Fruit fly (Drosophila melanogaster) whole organism, prepupa: ENCODE measurements around the gene Or85f.

ENCODE experiments used
- CG11762 ChIP-seq: fragments of 200-800 bp; sonication (Bioruptor generic); optimal IDR thresholded peaks from 3 replicates; lab custom pipeline; 2016; ENCODE audit warnings: missing biosample characterization, missing genetic modification characterization; ENCODE audit not compliant: insufficient read depth
- CG31627 ChIP-seq: fragments of 200-800 bp; sonication (Bioruptor generic); optimal IDR thresholded peaks from 3 replicates; lab custom pipeline; 2016; ENCODE audit warnings: missing biosample characterization, missing genetic modification characterization
- CG6163 ChIP-seq: fragments of 200-800 bp; sonication (Bioruptor generic); IDR thresholded peaks from 3 replicates; pipeline ENCODE4 v1.3.6; 2022; ENCODE audit warnings: missing biosample characterization, missing genetic modification characterization
- CG9139 ChIP-seq: fragments of 200-800 bp; sonication (Bioruptor generic); optimal IDR thresholded peaks from 3 replicates; lab custom pipeline; 2017; ENCODE audit warnings: missing biosample characterization, mild to moderate bottlenecking, missing genetic modification characterization
- Gug ChIP-seq: fragments of 200-800 bp; sonication (Bioruptor generic); IDR thresholded peaks from 2 replicates; pipeline ENCODE4 v1.3.6; 2022; ENCODE audit warnings: missing biosample characterization, missing genetic modification characterization
- Hr4 ChIP-seq: fragments of 200-800 bp; sonication (Bioruptor generic); optimal IDR thresholded peaks from 3 replicates; lab custom pipeline; 2016; ENCODE audit warnings: missing biosample characterization, missing genetic modification characterization
- OdsH ChIP-seq: fragments of 200-800 bp; sonication (Bioruptor generic); optimal IDR thresholded peaks from 3 replicates; lab custom pipeline; 2016; ENCODE audit warnings: missing biosample characterization, missing genetic modification characterization
- Smox ChIP-seq: fragments of 200-800 bp; sonication (Bioruptor generic); optimal IDR thresholded peaks from 3 replicates; lab custom pipeline; 2016; ENCODE audit warnings: missing biosample characterization, missing genetic modification characterization
- Sox102F ChIP-seq: fragments of 200-800 bp; sonication (Bioruptor generic); optimal IDR thresholded peaks from 2 replicates; lab custom pipeline; 2016; ENCODE audit warnings: missing biosample characterization, mild to moderate bottlenecking, missing genetic modification characterization
- Sox15 ChIP-seq: fragments of 200-800 bp; sonication (Bioruptor generic); optimal IDR thresholded peaks from 3 replicates; lab custom pipeline; 2016; ENCODE audit warnings: missing biosample characterization, missing genetic modification characterization
- acj6 ChIP-seq: fragments of 200-800 bp; sonication (Bioruptor generic); optimal IDR thresholded peaks from 3 replicates; lab custom pipeline; 2016; ENCODE audit warnings: missing biosample characterization, missing genetic modification characterization
- pdm3 ChIP-seq: fragments of 200-800 bp; sonication (Bioruptor generic); optimal IDR thresholded peaks from 3 replicates; lab custom pipeline; 2016; ENCODE audit warnings: missing biosample characterization, missing genetic modification characterization
- topi ChIP-seq: fragments of 200-800 bp; sonication (Bioruptor generic); optimal IDR thresholded peaks from 3 replicates; lab custom pipeline; 2016; ENCODE audit warnings: missing biosample characterization, missing genetic modification characterization

DNA sequence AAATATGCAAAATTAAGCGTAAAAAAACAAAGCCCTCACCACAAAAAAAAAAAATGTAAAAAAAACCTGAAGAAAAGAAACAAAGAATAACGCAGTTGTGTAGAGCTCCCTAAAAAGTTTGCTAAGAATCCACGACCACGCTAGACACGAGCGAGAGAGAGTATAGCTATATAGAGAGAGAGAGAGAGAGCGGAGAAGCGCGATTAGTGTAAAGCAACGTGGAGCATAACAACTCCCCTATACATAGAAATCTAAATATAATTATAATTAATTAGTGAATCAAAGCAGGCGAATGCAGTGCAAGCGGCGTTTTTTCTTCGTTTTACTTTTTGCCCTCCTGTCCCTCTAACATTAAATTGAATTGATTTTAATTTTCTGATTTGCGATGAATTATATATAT is 38.6 kb upstream of the Or85f start:
- TF ChIP-seq Smox (GFP tag; lab: Kevin White, UChicago), result no peak
- no peak for TF ChIP-seq OdsH (GFP tag; lab: Kevin White, UChicago)
- TF ChIP-seq topi (GFP tag; lab: Kevin White, UChicago), result no peak
- TF ChIP-seq CG9139 (GFP tag; lab: Kevin White, UChicago), result no peak
- no peak for TF ChIP-seq CG6163 (GFP tag; lab: Robert Waterston, UW)
- no peak for TF ChIP-seq Gug (GFP tag; lab: Robert Waterston, UW)
- no peak for TF ChIP-seq Sox102F (GFP tag; lab: Kevin White, UChicago)
- no peak for TF ChIP-seq Sox15
- TF ChIP-seq pdm3 (GFP tag; lab: Kevin White, UChicago), result no peak
- no peak for TF ChIP-seq acj6
- no peak for TF ChIP-seq Hr4 (GFP tag; lab: Kevin White, UChicago)
- no peak for TF ChIP-seq CG31627 (GFP tag; lab: Kevin White, UChicago)
- no peak for TF ChIP-seq CG11762
